Fruit fly (Drosophila melanogaster) whole organism, pupa: ENCODE results near the gene dlg1.

Source experiments
- CG17806 ChIP-seq: fragments of 200-800 bp; sonication (Bioruptor generic); optimal IDR thresholded peaks from 2 replicates; lab custom pipeline; 2018; ENCODE audit warnings: missing biosample characterization, mild to moderate bottlenecking, missing genetic modification characterization, moderate library complexity
- CG8159 ChIP-seq: fragments of 200-800 bp; sonication (Bioruptor generic); optimal IDR thresholded peaks from 3 replicates; lab custom pipeline; 2018; ENCODE audit warnings: missing biosample characterization, mild to moderate bottlenecking, missing genetic modification characterization, moderate library complexity
- Ets98B ChIP-seq: fragments of 200-800 bp; sonication (Bioruptor generic); IDR thresholded peaks from 2 replicates; pipeline ENCODE4 v1.3.6; 2022; ENCODE audit warnings: missing biosample characterization, missing genetic modification characterization

- TF ChIP-seq CG17806 (tag; lab: Kevin White, UChicago): peak; percentile 46
- peak; percentile 50 for TF ChIP-seq CG8159 (tag; lab: Kevin White, UChicago)
- peak; percentile 93 for TF ChIP-seq Ets98B
These were observed 21.3 kb downstream of the dlg1 start for dm6 chrX:11390625-11391363.
